Worm (Caenorhabditis elegans): ENCODE results near the gene alkb-7.

alkb-7 gene

ce11 chrII:12778374-12778773 lies 9.6 kb downstream of the alkb-7 start (continued):
- TF ChIP-seq dpl-1 (GFP tag; optimal IDR thresholded peaks at IDR 0.05) (peak in 2 of 3 experiments; percentile 19 to 36), lin-15B (tag; optimal IDR thresholded peaks at IDR 0.05) (peak; percentile 59), grh-1 (GFP tag; IDR thresholded peaks at IDR 0.05) (peak; percentile 57), snu-23 (GFP tag; optimal IDR thresholded peaks at IDR 0.05) (peak; percentile 80), isw-1 (GFP tag; IDR thresholded peaks at IDR 0.05) (peak; percentile 16; the same call in 1 of the 2 replicates), unc-98 (GFP tag; IDR thresholded peaks at IDR 0.05) (0 out of 2 replicates have a peak, but pooled peaks have one; percentile 29)

DNA sequence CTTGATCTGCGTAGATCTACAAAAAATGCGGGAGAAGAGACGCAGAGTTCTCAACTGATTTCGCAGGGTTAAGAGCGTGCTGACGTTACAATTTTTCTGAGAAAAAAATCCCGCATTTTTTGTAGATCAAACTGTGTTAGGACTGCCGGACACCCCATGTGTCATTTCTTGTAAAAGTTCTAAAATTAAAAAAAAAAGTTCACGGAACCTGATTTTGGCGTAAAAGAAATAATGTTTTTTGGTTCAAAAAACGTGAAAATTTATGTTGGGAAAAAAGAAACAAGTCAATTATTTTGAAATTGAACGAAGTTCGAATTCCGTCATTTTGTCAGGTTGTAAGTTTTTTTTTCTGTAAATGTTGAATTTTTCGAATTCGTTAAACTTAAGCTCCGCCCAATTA lies 11.6 kb downstream of the alkb-7 start, which contains the start of gene Y46G5A.34:
Gene Y46G5A.34 (plus strand): TSS at position 301 of the 400 bp plus-strand sequence.
- no peak for TF ChIP-seq ama-1 (optimal IDR thresholded peaks at IDR 0.05)
- no peak for TF ChIP-seq sptf-1 (tag; optimal IDR thresholded peaks at IDR 0.05)
- no peak for TF ChIP-seq jun-1 (tag; optimal IDR thresholded peaks at IDR 0.05)
- TF ChIP-seq fkh-8 (tag; optimal IDR thresholded peaks at IDR 0.05), result no peak
- TF ChIP-seq nhr-90 (tag; optimal IDR thresholded peaks at IDR 0.05; ENCODE audit: poor library complexity), result no peak

DNA sequence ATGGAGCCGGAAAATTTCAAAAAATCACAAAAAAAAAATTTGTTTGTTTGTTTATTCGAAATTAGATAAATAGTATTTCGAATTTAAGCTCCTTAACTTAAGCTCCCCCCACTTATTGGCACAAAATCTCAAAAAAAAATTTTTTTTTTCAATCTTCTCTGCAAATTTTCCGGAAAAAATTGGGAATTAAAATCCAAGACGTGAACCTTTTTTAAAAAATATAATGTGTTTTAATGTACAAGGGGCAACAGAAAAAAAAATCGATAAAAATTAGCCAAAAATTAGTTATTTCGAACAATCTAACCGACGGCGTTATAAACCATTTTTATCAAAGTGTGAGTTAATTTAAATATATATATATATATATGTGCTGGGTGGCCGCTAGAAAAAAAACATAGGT lies 13.6 kb downstream of the alkb-7 start, which contains the start of gene Y46G5A.14:
Gene Y46G5A.14 (plus strand): TSS at position 301 of the 400 bp plus-strand sequence.
- TF ChIP-seq lin-14 (GFP tag; optimal IDR thresholded peaks at IDR 0.05) (no peak), dpl-1 (GFP tag; optimal IDR thresholded peaks at IDR 0.05) (no peak), nhr-71 (tag; optimal IDR thresholded peaks at IDR 0.05) (no peak), ztf-4 (tag; optimal IDR thresholded peaks at IDR 0.05) (no peak), lin-39 (tag; optimal IDR thresholded peaks at IDR 0.05) (no peak), grh-1 (GFP tag; IDR thresholded peaks at IDR 0.05) (no peak), pax-3 (tag; optimal IDR thresholded peaks at IDR 0.05) (no peak), nhr-90 (tag; optimal IDR thresholded peaks at IDR 0.05; ENCODE audit: poor library complexity) (no peak), egl-27 (tag; optimal IDR thresholded peaks at IDR 0.05) (no peak), unc-62 (GFP tag; optimal IDR thresholded peaks at IDR 0.05) (no peak)

DNA sequence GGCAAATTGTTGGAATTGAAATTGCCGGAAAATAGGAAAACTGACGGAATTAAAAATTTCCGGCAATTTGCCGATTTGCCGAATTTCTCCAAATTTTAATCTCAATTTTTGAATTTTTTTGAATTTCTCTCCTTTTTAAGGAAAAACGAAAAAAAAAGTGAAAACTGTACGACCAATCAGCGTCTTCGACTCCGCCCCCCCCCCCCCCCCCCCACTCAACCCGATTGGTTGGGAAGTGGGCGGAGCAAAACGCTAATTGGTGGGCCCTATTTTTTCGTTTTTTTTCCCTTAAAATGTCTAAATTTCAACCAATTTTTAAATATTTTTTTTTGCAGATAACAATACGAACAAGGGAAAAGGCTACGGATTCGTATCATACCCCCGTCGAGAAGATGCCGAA lies 18.0 kb downstream of the alkb-7 start:
- peak; percentile 16 for TF ChIP-seq ceh-8 (GFP tag; optimal IDR thresholded peaks at IDR 0.05)
- TF ChIP-seq nhr-11 (tag; optimal IDR thresholded peaks at IDR 0.05), result no peak
- no peak for TF ChIP-seq egl-13 (tag; optimal IDR thresholded peaks at IDR 0.05)

ce11 chrII:12768167-12768712 lies 19.7 kb downstream of the alkb-7 start, which contains the start of the genes vps-2 and tiar-2:
vps-2 (minus strand) TSS chrII:12768217.
tiar-2 (plus strand) TSS chrII:12768686.
- peak; percentile 85 for TF ChIP-seq nhr-71 (tag; optimal IDR thresholded peaks at IDR 0.05)
- peak; percentile 23 for TF ChIP-seq blmp-1 (tag; optimal IDR thresholded peaks at IDR 0.05)
- peak; percentile 62 for TF ChIP-seq C16A3.4 (tag; optimal IDR thresholded peaks at IDR 0.05)
- peak; percentile 73 for TF ChIP-seq elt-2 (tag; optimal IDR thresholded peaks at IDR 0.05)
- peak; percentile 85 for TF ChIP-seq mep-1 (tag; optimal IDR thresholded peaks at IDR 0.05)
- peak; percentile 32 for TF ChIP-seq unc-86 (tag; optimal IDR thresholded peaks at IDR 0.05)
- no peak for TF ChIP-seq ztf-4 (tag; optimal IDR thresholded peaks at IDR 0.05)
- TF ChIP-seq dpl-1 (GFP tag; optimal IDR thresholded peaks at IDR 0.05), result peak; percentile 58 to 72 (median 58)
- TF ChIP-seq ceh-88 (GFP tag; IDR thresholded peaks at IDR 0.05), result peak; percentile 50; the same call in 1 of the 2 replicates
- TF ChIP-seq lin-39 (tag; optimal IDR thresholded peaks at IDR 0.05), result peak; percentile 53
- TF ChIP-seq egl-13 (tag; optimal IDR thresholded peaks at IDR 0.05), result peak; percentile 73
- peak; percentile 59 for TF ChIP-seq pax-3 (tag; optimal IDR thresholded peaks at IDR 0.05)
- TF ChIP-seq C04F5.9 (tag; optimal IDR thresholded peaks at IDR 0.05), result peak; percentile 24
- TF ChIP-seq xbp-1 (tag; optimal IDR thresholded peaks at IDR 0.05), result peak; percentile 78
- peak; percentile 75 for TF ChIP-seq nhr-19 (GFP tag; conservative IDR thresholded peaks at IDR 0.05)
- TF ChIP-seq nhr-90 (tag; optimal IDR thresholded peaks at IDR 0.05; ENCODE audit: poor library complexity), result peak; percentile 74
- peak; percentile 81 for TF ChIP-seq nhr-85 (tag)
- peak; percentile 59 to 73 for TF ChIP-seq lin-35 (GFP tag; optimal IDR thresholded peaks at IDR 0.05)
- TF ChIP-seq ama-1 (optimal IDR thresholded peaks at IDR 0.05), result no peak
- peak; percentile 18 for TF ChIP-seq sox-4 (tag; optimal IDR thresholded peaks at IDR 0.05)
- peak; percentile 62 for TF ChIP-seq zip-4 (GFP tag; optimal IDR thresholded peaks at IDR 0.05)
- TF ChIP-seq nhr-76 (tag; optimal IDR thresholded peaks at IDR 0.05), result no peak
- no peak for TF ChIP-seq fkh-10 (GFP tag; optimal IDR thresholded peaks at IDR 0.05)
- TF ChIP-seq nhr-28 (tag; optimal IDR thresholded peaks at IDR 0.05), result no peak
- TF ChIP-seq lin-14 (GFP tag; optimal IDR thresholded peaks at IDR 0.05), result peak; percentile 93
- peak in 1 of 3 experiments; percentile 27 for TF ChIP-seq ceh-82 (tag; optimal IDR thresholded peaks at IDR 0.05)
- peak; percentile 78 to 81 for TF ChIP-seq lsy-2 (tag; optimal IDR thresholded peaks at IDR 0.05)
- peak; percentile 51 for TF ChIP-seq fkh-4 (tag; optimal IDR thresholded peaks at IDR 0.05; ENCODE audit: borderline replicate concordance)
- no peak for TF ChIP-seq unc-30 (tag; optimal IDR thresholded peaks at IDR 0.05)
- TF ChIP-seq lin-13 (GFP tag; optimal IDR thresholded peaks at IDR 0.05), result no peak
- TF ChIP-seq sptf-1 (tag; optimal IDR thresholded peaks at IDR 0.05), result no peak
- no peak for TF ChIP-seq grh-1 (GFP tag; IDR thresholded peaks at IDR 0.05)
- TF ChIP-seq lin-15B (tag; optimal IDR thresholded peaks at IDR 0.05), result peak; percentile 77
